Fruit fly (Drosophila melanogaster) whole organism, embryonic: ENCODE data around the gene CG4957.

ENCODE experiments used
- B-H1 ChIP-seq: fragments of 200-800 bp; sonication (Bioruptor generic); IDR thresholded peaks from 3 replicates; pipeline ENCODE4 v1.3.6; 2022; ENCODE audit warnings: missing biosample characterization, missing genetic modification characterization
- BEAF-32 ChIP-seq: fragments of 200-800 bp; sonication (Bioruptor generic); optimal IDR thresholded peaks from 3 replicates; lab custom pipeline; 2017; ENCODE audit warnings: missing biosample characterization, missing genetic modification characterization, mild to moderate bottlenecking, moderate library complexity, missing genetic modification reagents
- Bdp1 ChIP-seq: fragments of 200-800 bp; sonication (Bioruptor generic); optimal IDR thresholded peaks from 3 replicates; lab custom pipeline; 2016; ENCODE audit warnings: missing biosample characterization, missing genetic modification characterization
- Blimp-1 ChIP-seq: fragments of 200-800 bp; sonication (Bioruptor generic); optimal IDR thresholded peaks from 3 replicates; lab custom pipeline; 2018; ENCODE audit warnings: missing biosample characterization, missing genetic modification characterization, mild to moderate bottlenecking, moderate library complexity, missing genetic modification reagents
- CG10431 ChIP-seq: fragments of 200-800 bp; sonication (Bioruptor generic); optimal IDR thresholded peaks from 3 replicates; lab custom pipeline; 2018; ENCODE audit warnings: missing biosample characterization, mild to moderate bottlenecking, missing genetic modification characterization
- CG10543 ChIP-seq: fragments of 200-800 bp; sonication (Bioruptor generic); optimal IDR thresholded peaks from 3 replicates; lab custom pipeline; 2017; ENCODE audit warnings: missing biosample characterization, mild to moderate bottlenecking, missing genetic modification characterization, moderate library complexity
- CG11085 ChIP-seq: fragments of 200-800 bp; sonication (Bioruptor generic); IDR thresholded peaks from 2 replicates; pipeline ENCODE4 v1.3.6; 2022; ENCODE audit warnings: missing biosample characterization, missing genetic modification characterization
- CG12659 ChIP-seq: fragments of 200-800 bp; sonication (Bioruptor generic); optimal IDR thresholded peaks from 3 replicates; lab custom pipeline; 2017; ENCODE audit warnings: mild to moderate bottlenecking, missing biosample characterization, missing genetic modification reagents, missing genetic modification characterization
- CG14050 ChIP-seq: fragments of 200-800 bp; sonication (Bioruptor generic); IDR thresholded peaks from 3 replicates; pipeline ENCODE4 v1.3.6; 2022; ENCODE audit warnings: missing biosample characterization, missing genetic modification characterization
- CG17912 ChIP-seq: fragments of 200-800 bp; sonication (Bioruptor generic); optimal IDR thresholded peaks from 2 replicates; lab custom pipeline; 2018; ENCODE audit warnings: missing biosample characterization, mild to moderate bottlenecking, missing genetic modification characterization
- CG1792 ChIP-seq: fragments of 200-800 bp; sonication (Bioruptor generic); optimal IDR thresholded peaks from 2 replicates; lab custom pipeline; 2016; ENCODE audit warnings: missing biosample characterization, missing genetic modification characterization
- CG18764 ChIP-seq: fragments of 200-800 bp; sonication (Bioruptor generic); optimal IDR thresholded peaks from 3 replicates; lab custom pipeline; 2016; ENCODE audit warnings: missing biosample characterization, missing genetic modification characterization
- CG2889 ChIP-seq: fragments of 200-800 bp; sonication (Bioruptor generic); IDR thresholded peaks from 3 replicates; pipeline ENCODE4 v1.3.6; 2022; ENCODE audit warnings: missing biosample characterization, missing genetic modification characterization
- CG30403 ChIP-seq: fragments of 200-800 bp; sonication (Bioruptor generic); optimal IDR thresholded peaks from 3 replicates; lab custom pipeline; 2016; ENCODE audit warnings: missing biosample characterization, missing genetic modification characterization
- CG3995 ChIP-seq: fragments of 200-800 bp; sonication (Bioruptor generic); optimal IDR thresholded peaks from 3 replicates; lab custom pipeline; 2016; ENCODE audit warnings: missing biosample characterization, missing genetic modification characterization
- CG42726 ChIP-seq: fragments of 200-800 bp; sonication (Bioruptor generic); IDR thresholded peaks from 2 replicates; pipeline ENCODE4 v1.3.6; 2022; ENCODE audit warnings: missing biosample characterization, missing genetic modification characterization; ENCODE audit not compliant: partially characterized antibody
- CG4404 ChIP-seq: fragments of 200-800 bp; sonication (Bioruptor generic); IDR thresholded peaks from 2 replicates; pipeline ENCODE4 v1.3.6; 2022; ENCODE audit warnings: missing biosample characterization, missing genetic modification characterization
- CG6254 ChIP-seq: fragments of 200-800 bp; sonication (Bioruptor generic); optimal IDR thresholded peaks from 3 replicates; lab custom pipeline; 2017; ENCODE audit warnings: mild to moderate bottlenecking, missing biosample characterization, missing genetic modification reagents, missing genetic modification characterization
- CG7271 ChIP-seq: fragments of 200-800 bp; sonication (Bioruptor generic); optimal IDR thresholded peaks from 2 replicates; lab custom pipeline; 2018; ENCODE audit warnings: missing biosample characterization, mild to moderate bottlenecking, missing genetic modification characterization, moderate library complexity
- CG8089 ChIP-seq: fragments of 200-800 bp; sonication (Bioruptor generic); optimal IDR thresholded peaks from 3 replicates; lab custom pipeline; 2016; ENCODE audit warnings: missing biosample characterization, missing genetic modification characterization
- CG8924 ChIP-seq: fragments of 200-800 bp; optimal IDR thresholded peaks from 3 replicates; lab custom pipeline; 2019; ENCODE audit warnings: missing biosample characterization, mild to moderate bottlenecking, missing genetic modification characterization, moderate library complexity
- CkIIα-i1 ChIP-seq: fragments of 200-800 bp; sonication (Bioruptor generic); IDR thresholded peaks from 2 replicates; pipeline ENCODE4 v1.3.6; 2022; ENCODE audit warnings: missing biosample characterization, missing genetic modification characterization
- CrebB ChIP-seq: fragments of 200-800 bp; sonication (Bioruptor generic); optimal IDR thresholded peaks from 3 replicates; lab custom pipeline; 2018; ENCODE audit warnings: missing biosample characterization, mild to moderate bottlenecking, missing genetic modification characterization
- Dad ChIP-seq: fragments of 200-800 bp; sonication (Bioruptor generic); optimal IDR thresholded peaks from 3 replicates; lab custom pipeline; 2016; ENCODE audit warnings: missing biosample characterization, missing genetic modification characterization
- Dp ChIP-seq: fragments of 200-800 bp; sonication (Bioruptor generic); optimal IDR thresholded peaks from 2 replicates; lab custom pipeline; 2018; ENCODE audit warnings: missing biosample characterization, mild to moderate bottlenecking, missing genetic modification characterization, moderate library complexity
- Hey ChIP-seq: fragments of 200-800 bp; sonication (Bioruptor generic); optimal IDR thresholded peaks from 3 replicates; lab custom pipeline; 2018; ENCODE audit warnings: missing biosample characterization, mild to moderate bottlenecking, missing genetic modification characterization
- HmgD ChIP-seq: fragments of 200-800 bp; sonication (Bioruptor generic); optimal IDR thresholded peaks from 3 replicates; lab custom pipeline; 2016; ENCODE audit warnings: missing biosample characterization, missing genetic modification characterization
- Hr39 ChIP-seq: fragments of >200 bp; optimal IDR thresholded peaks from 2 replicates; lab custom pipeline; 2017
- Hr51 ChIP-seq, 2 experiments: fragments of 200-800 bp; sonication (Bioruptor generic); optimal IDR thresholded peaks; 2 replicates in 1 of 2; 3 replicates in 1 of 2; lab custom pipeline; 2016 to 2018; ENCODE audit warnings: missing biosample characterization in 2 of 2, missing genetic modification characterization in 2 of 2, mild to moderate bottlenecking in 1 of 2, moderate library complexity in 1 of 2
- Lhr ChIP-seq: fragments of 200-800 bp; sonication (Bioruptor generic); optimal IDR thresholded peaks from 3 replicates; lab custom pipeline; 2017; ENCODE audit warnings: mild to moderate bottlenecking, missing biosample characterization, missing genetic modification reagents, missing genetic modification characterization
- MTF-1 ChIP-seq: fragments of 200-800 bp; sonication (Bioruptor generic); optimal IDR thresholded peaks from 2 replicates; lab custom pipeline; 2018; ENCODE audit warnings: missing biosample characterization, mild to moderate bottlenecking, missing genetic modification characterization, borderline replicate concordance
- Med ChIP-seq: fragments of 200-800 bp; sonication (Bioruptor generic); peaks from one replicate; lab custom pipeline; 2016; ENCODE audit warnings: missing biosample characterization, missing genetic modification characterization, mild to moderate bottlenecking, inconsistent platforms, moderate library complexity
- NC2β ChIP-seq: fragments of 200-800 bp; sonication (Bioruptor generic); optimal IDR thresholded peaks from 2 replicates; lab custom pipeline; 2016; ENCODE audit warnings: missing biosample characterization, missing genetic modification characterization
- Sin3A ChIP-seq: fragments of >200 bp; optimal IDR thresholded peaks from 2 replicates; lab custom pipeline; 2018
- Xrp1 ChIP-seq: fragments of 200-800 bp; sonication (Bioruptor generic); IDR thresholded peaks from 2 replicates; pipeline ENCODE4 v1.3.6; 2022; ENCODE audit warnings: missing biosample characterization, missing genetic modification characterization
- bab2 ChIP-seq: fragments of 200-800 bp; sonication (Bioruptor generic); optimal IDR thresholded peaks from 2 replicates; lab custom pipeline; 2016; ENCODE audit warnings: missing biosample characterization, missing genetic modification characterization
- croc ChIP-seq: fragments of 200-800 bp; sonication (Bioruptor generic); conservative IDR thresholded peaks from 3 replicates; pipeline ENCODE4 v1.3.6; 2022; ENCODE audit warnings: missing biosample characterization, missing genetic modification characterization
- emc ChIP-seq: fragments of 200-800 bp; sonication (Bioruptor generic); optimal IDR thresholded peaks from 2 replicates; lab custom pipeline; 2016; ENCODE audit warnings: missing biosample characterization, missing genetic modification characterization
- fd102C ChIP-seq: fragments of 200-800 bp; sonication (Bioruptor generic); optimal IDR thresholded peaks from 2 replicates; lab custom pipeline; 2018; ENCODE audit warnings: missing biosample characterization, mild to moderate bottlenecking, missing genetic modification characterization, moderate library complexity
- gce ChIP-seq: fragments of 200-800 bp; sonication (Bioruptor generic); IDR thresholded peaks from 3 replicates; pipeline ENCODE4 v1.3.6; 2022; ENCODE audit warnings: missing biosample characterization, missing genetic modification characterization
- gro ChIP-seq: fragments of 200-800 bp; sonication (Bioruptor generic); optimal IDR thresholded peaks from 2 replicates; lab custom pipeline; 2016; ENCODE audit warnings: missing biosample characterization, missing genetic modification characterization
- ham ChIP-seq: fragments of 200-800 bp; sonication (Bioruptor generic); IDR thresholded peaks from 2 replicates; pipeline ENCODE4 v1.3.6; 2022; ENCODE audit warnings: missing biosample characterization, missing genetic modification characterization
- insv ChIP-seq, 2 experiments: fragments of 200-800 bp; sonication (Bioruptor generic); optimal IDR thresholded peaks; 3 replicates each; lab custom pipeline; 2016 to 2018; ENCODE audit warnings: missing biosample characterization in 2 of 2, missing genetic modification characterization in 2 of 2
- pan ChIP-seq, 4 experiments: fragments of >200 bp in 3 of 4; fragments of 200-800 bp in 1 of 4; sonication (Bioruptor generic) in 1 of 4; optimal IDR thresholded peaks in 3 of 4; IDR thresholded peaks in 1 of 4; 2 replicates each; pipeline versions ENCODE4 v1.3.6 to Lab custom; 2017 to 2022; ENCODE audit warnings: missing biosample characterization in 2 of 4, missing genetic modification characterization in 2 of 4, mixed read lengths in 1 of 4
- pfk ChIP-seq: fragments of 200-800 bp; sonication (Bioruptor generic); optimal IDR thresholded peaks from 2 replicates; lab custom pipeline; 2018; ENCODE audit warnings: missing biosample characterization, mild to moderate bottlenecking, missing genetic modification characterization, moderate library complexity
- scrt ChIP-seq: fragments of 200-800 bp; sonication (Bioruptor generic); optimal IDR thresholded peaks from 2 replicates; lab custom pipeline; 2018; ENCODE audit warnings: missing biosample characterization, mild to moderate bottlenecking, missing genetic modification characterization, moderate library complexity
- shn ChIP-seq: fragments of 200-800 bp; sonication (Bioruptor generic); optimal IDR thresholded peaks from 3 replicates; lab custom pipeline; 2016; ENCODE audit warnings: missing biosample characterization, missing genetic modification characterization
- slbo ChIP-seq: fragments of 200-800 bp; sonication (Bioruptor generic); IDR thresholded peaks from 2 replicates; pipeline ENCODE4 v1.3.6; 2022; ENCODE audit warnings: missing biosample characterization, missing genetic modification characterization
- stc ChIP-seq: fragments of 200-800 bp; sonication (Bioruptor generic); IDR thresholded peaks from 2 replicates; pipeline ENCODE4 v1.3.6; 2022; ENCODE audit warnings: missing biosample characterization, missing genetic modification characterization
- sug ChIP-seq: fragments of 200-800 bp; optimal IDR thresholded peaks from 2 replicates; lab custom pipeline; 2019; ENCODE audit warnings: missing biosample characterization, mild to moderate bottlenecking, missing genetic modification characterization, moderate library complexity
- tap ChIP-seq: fragments of 200-800 bp; optimal IDR thresholded peaks from 3 replicates; lab custom pipeline; 2019; ENCODE audit warnings: missing biosample characterization, mild to moderate bottlenecking, missing genetic modification characterization, moderate library complexity
- wek ChIP-seq: fragments of 200-800 bp; sonication (Bioruptor generic); optimal IDR thresholded peaks from 3 replicates; lab custom pipeline; 2018; ENCODE audit warnings: missing biosample characterization, mild to moderate bottlenecking, missing genetic modification characterization, moderate library complexity

Gene CG4957

DNA sequence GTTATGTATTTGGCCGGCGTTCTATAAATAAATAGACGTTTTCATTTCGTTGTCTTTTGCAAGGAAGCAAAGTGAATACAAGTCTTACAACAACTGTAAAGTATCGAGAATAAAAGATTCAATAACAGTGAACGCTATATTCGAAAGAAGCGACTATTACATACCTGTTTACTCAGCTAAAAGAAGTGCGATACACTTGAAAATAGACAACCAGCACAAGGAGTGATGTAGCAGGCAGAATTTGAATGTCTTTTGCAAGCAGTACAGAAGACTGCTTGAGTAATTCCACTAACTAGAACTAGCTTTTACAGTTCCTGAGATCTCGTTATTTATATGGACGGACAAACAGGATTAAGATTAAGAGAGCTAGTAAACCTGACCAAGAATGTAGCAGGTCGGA is 29.6 kb downstream of the CG4957 start (continued):
- TF ChIP-seq Lhr (GFP tag; lab: Kevin White, UChicago) (peak; percentile 58), slbo (GFP tag; lab: Robert Waterston, UW) (no peak), CG14050 (GFP tag; lab: Robert Waterston, UW) (no peak), gro (GFP tag; lab: Kevin White, UChicago) (no peak), CG4404 (no peak), CG30403 (GFP tag; lab: Kevin White, UChicago) (no peak), CG8924 (tag; lab: Kevin White, UChicago) (peak; percentile 0), pan (optimal IDR thresholded peaks at IDR 0.05; lab: Kevin White, UChicago) (no peak), pan (GFP tag; optimal IDR thresholded peaks at IDR 0.05 in 1 of 2, IDR thresholded peaks at IDR 0.05 in 1 of 2) (no peak), wek (GFP tag; lab: Kevin White, UChicago) (no peak), tap (tag; lab: Kevin White, UChicago) (no peak), CkIIα-i1 (GFP tag; lab: Robert Waterston, UW) (no peak), MTF-1 (GFP tag; lab: Kevin White, UChicago) (no peak), CG1792 (no peak), sug (tag; lab: Kevin White, UChicago) (peak; percentile 42), B-H1 (GFP tag; lab: Robert Waterston, UW) (no peak), Hr39 (no peak), BEAF-32 (GFP tag; lab: Kevin White, UChicago) (peak; percentile 15), Med (peak; percentile 81), Hr51 (GFP tag; optimal IDR thresholded peaks at IDR 0.05; lab: Kevin White, UChicago) (no peak), HmgD (peak; percentile 59), Dad (no peak), Sin3A (lab: Kevin White, UChicago) (no peak), CG10543 (GFP tag; lab: Kevin White, UChicago) (no peak), CG12659 (GFP tag; lab: Kevin White, UChicago) (peak; percentile 74), shn (GFP tag; lab: Kevin White, UChicago) (no peak), CG17912 (GFP tag; lab: Kevin White, UChicago) (peak; percentile 61), CG10431 (GFP tag; lab: Kevin White, UChicago) (no peak), scrt (GFP tag; lab: Kevin White, UChicago) (no peak), gce (no peak), bab2 (GFP tag; lab: Kevin White, UChicago) (no peak), CG11085 (GFP tag; lab: Robert Waterston, UW) (no peak), stc (no peak), insv (GFP tag; optimal IDR thresholded peaks at IDR 0.05; lab: Kevin White, UChicago) (no peak), CG3995 (GFP tag; lab: Kevin White, UChicago) (no peak), Xrp1 (no peak), fd102C (GFP tag; lab: Kevin White, UChicago) (no peak), CrebB (tag; lab: Kevin White, UChicago) (no peak), ham (GFP tag; lab: Robert Waterston, UW) (no peak), CG18764 (no peak), Blimp-1 (GFP tag; lab: Kevin White, UChicago) (no peak), Hey (tag; lab: Kevin White, UChicago) (no peak), Dp (peak; percentile 31), pfk (no peak), CG6254 (GFP tag; lab: Kevin White, UChicago) (no peak), Bdp1 (GFP tag; lab: Kevin White, UChicago) (no peak), NC2β (GFP tag; lab: Kevin White, UChicago) (peak; percentile 23), croc (no peak), CG7271 (tag; lab: Kevin White, UChicago) (no peak), CG2889 (GFP tag; lab: Robert Waterston, UW) (no peak), CG42726 (GFP tag; lab: Robert Waterston, UW) (no peak), emc (GFP tag; lab: Kevin White, UChicago) (no peak), CG8089 (GFP tag; lab: Kevin White, UChicago) (no peak)
